Fruit fly (Drosophila melanogaster): ENCODE data around the gene CG18764.

DNA sequence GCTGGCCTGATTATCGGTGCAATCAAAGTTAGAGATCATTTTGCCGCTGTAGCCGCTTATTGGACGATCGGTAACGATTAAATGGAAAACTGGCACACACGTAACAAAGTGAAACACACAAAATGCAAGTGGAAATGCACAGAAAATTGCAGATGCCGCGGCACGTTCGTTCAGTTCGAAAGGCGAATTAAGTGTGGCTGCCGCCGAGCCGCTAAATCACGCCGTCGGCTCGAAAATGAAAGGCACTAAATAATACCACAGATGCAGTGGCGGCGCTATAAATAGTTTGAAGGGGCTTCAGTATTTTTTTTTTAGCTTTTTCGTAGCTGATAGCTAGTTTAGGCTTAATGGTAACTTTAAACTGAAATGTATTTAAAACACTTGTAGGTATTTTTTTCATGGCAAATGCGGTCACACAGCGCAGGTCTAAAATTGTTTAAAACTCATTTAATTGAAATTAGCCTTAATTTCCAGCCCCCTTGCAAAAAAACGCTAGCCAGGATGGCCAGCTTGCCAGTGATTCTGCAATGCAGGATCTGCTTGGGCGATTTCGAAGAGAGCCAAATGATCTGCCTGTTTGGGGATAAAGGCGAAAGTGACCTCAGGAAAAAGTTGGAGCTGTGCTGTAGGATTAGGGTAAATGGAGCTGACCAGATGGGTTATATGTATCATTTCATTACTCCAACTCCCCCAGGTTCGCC, 6.8 kb upstream of the CG18764 start, which contains the start of the genes Jupiter and CG14710:
- TF ChIP-seq Crg-1 (GFP tag; optimal IDR thresholded peaks at IDR 0.05) (peak; percentile 38), ovo (GFP tag; optimal IDR thresholded peaks at IDR 0.05) (peak; percentile 63), kay (GFP tag; ENCODE audit: borderline replicate concordance) (no peak), CG14711 (tag; optimal IDR thresholded peaks at IDR 0.05) (peak; percentile 72), Hr96 (GFP tag; optimal IDR thresholded peaks at IDR 0.05) (no peak), bab1 (GFP tag; optimal IDR thresholded peaks at IDR 0.05) (peak; percentile 72), CG1620 (GFP tag; optimal IDR thresholded peaks at IDR 0.05) (peak; percentile 78), Clk (GFP tag; optimal IDR thresholded peaks at IDR 0.05) (peak; percentile 59), CG7045 (GFP tag; optimal IDR thresholded peaks at IDR 0.05) (peak; percentile 23), tj (GFP tag; optimal IDR thresholded peaks at IDR 0.05) (peak; percentile 70), cic (GFP tag; optimal IDR thresholded peaks at IDR 0.05) (peak; percentile 45)

Measured in whole organism, adult.